Worm (Caenorhabditis elegans): ENCODE measurements around the gene F57C12.2.

ce11 chrX:587798-588197 lies 36.6 kb upstream of the F57C12.2 start, which contains the start of gene mrp-1:
- TF ChIP-seq elt-1 (tag; optimal IDR thresholded peaks at IDR 0.05) = no peak
- TF ChIP-seq lin-11 (tag; optimal IDR thresholded peaks at IDR 0.05) = no peak
- no peak for TF ChIP-seq unc-39 (tag; optimal IDR thresholded peaks at IDR 0.05)
- no peak for TF ChIP-seq ama-1 (optimal IDR thresholded peaks at IDR 0.05)
- no peak for TF ChIP-seq nhr-25 (tag; optimal IDR thresholded peaks at IDR 0.05)
- TF ChIP-seq nhr-10 (tag; optimal IDR thresholded peaks at IDR 0.05) = no peak
- TF ChIP-seq nhr-237 (tag; optimal IDR thresholded peaks at IDR 0.05) = no peak
- TF ChIP-seq alr-1 (tag; optimal IDR thresholded peaks at IDR 0.05) = no peak
- TF ChIP-seq blmp-1 (tag; optimal IDR thresholded peaks at IDR 0.05; ENCODE audit: insufficient read depth) = no peak

Data from whole organism, L2 larva.